Worm (Caenorhabditis elegans): ENCODE data around the gene cbp-3.
A peak's percentile ranks its signal among the peaks of the same experiment; 100 is the strongest.

DNA sequence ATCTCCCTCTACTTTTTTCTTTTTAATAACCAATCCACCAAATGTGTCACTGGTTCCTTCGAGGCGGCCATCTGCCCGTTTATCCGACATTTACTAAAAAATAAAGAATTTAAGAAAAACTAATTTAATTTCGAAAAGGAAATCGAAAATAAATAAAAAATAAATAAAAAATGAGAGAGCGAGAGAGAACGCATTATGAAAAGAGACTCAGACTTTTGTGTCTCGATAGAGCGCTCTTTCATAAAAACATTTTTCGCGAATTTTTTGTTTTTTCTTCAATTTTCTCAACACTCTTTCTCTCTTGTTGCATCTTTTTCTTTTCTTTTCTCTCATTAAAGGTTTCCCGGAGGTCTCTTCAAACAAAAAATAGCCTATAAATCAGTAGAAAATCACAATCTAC, 42.3 kb downstream of the cbp-3 start, which contains the start of gene mog-1:
- TF ChIP-seq snpc-4 (tag; optimal IDR thresholded peaks at IDR 0.05), result no peak
- no peak for TF ChIP-seq nhr-237 (tag; optimal IDR thresholded peaks at IDR 0.05)
- peak; percentile 36 for TF ChIP-seq lsy-2 (tag; optimal IDR thresholded peaks at IDR 0.05)
- peak; percentile 50 for TF ChIP-seq ces-1 (GFP tag; optimal IDR thresholded peaks at IDR 0.05)
- TF ChIP-seq zip-8 (tag; optimal IDR thresholded peaks at IDR 0.05), result no peak
- no peak for TF ChIP-seq mab-5 (tag; optimal IDR thresholded peaks at IDR 0.05)
- TF ChIP-seq nhr-12 (tag; optimal IDR thresholded peaks at IDR 0.05), result no peak
- TF ChIP-seq pha-4 (tag; optimal IDR thresholded peaks at IDR 0.05), result no peak
- TF ChIP-seq mep-1 (tag; optimal IDR thresholded peaks at IDR 0.05), result no peak
- TF ChIP-seq unc-120 (tag; optimal IDR thresholded peaks at IDR 0.05; ENCODE audit: poor library complexity, severe bottlenecking), result no peak
- TF ChIP-seq unc-62 (GFP tag; optimal IDR thresholded peaks at IDR 0.05), result no peak
- TF ChIP-seq nhr-28 (tag; optimal IDR thresholded peaks at IDR 0.05), result no peak
- TF ChIP-seq ztf-11 (tag; optimal IDR thresholded peaks at IDR 0.05), result no peak
